Worm (Caenorhabditis elegans) whole organism, young adult: ENCODE results near the gene C10A4.6.

Experiments used
- F55B11.4 ChIP-seq: sonication (generic microtip); optimal IDR thresholded peaks from 2 replicates; lab custom pipeline; 2016; ENCODE audit warnings: missing compliant biosample characterization, missing genetic modification characterization, borderline replicate concordance; ENCODE audit not compliant: insufficient read depth
- F57A8.1 ChIP-seq: fragments of 200-800 bp; sonication (Bioruptor generic); optimal IDR thresholded peaks from 2 replicates; lab custom pipeline; 2018; ENCODE audit warnings: mild to moderate bottlenecking, missing genetic modification characterization, moderate library complexity, missing compliant biosample characterization
- K11D2.4 ChIP-seq: fragments of 200-800 bp; sonication (Bioruptor generic); IDR thresholded peaks from 2 replicates; pipeline ENCODE4 v1.3.6; 2022; ENCODE audit warnings: missing genetic modification reagents, missing genetic modification characterization, missing compliant biosample characterization
- K12H6.12 ChIP-seq: fragments of 200-800 bp; sonication (Bioruptor generic); optimal IDR thresholded peaks from 2 replicates; lab custom pipeline; 2018; ENCODE audit warnings: mild to moderate bottlenecking, missing genetic modification characterization, missing compliant biosample characterization
- aptf-3 ChIP-seq: fragments of 200-800 bp; sonication (Bioruptor generic); IDR thresholded peaks from 2 replicates; pipeline ENCODE4 v1.3.6; 2022; ENCODE audit warnings: missing genetic modification characterization, missing compliant biosample characterization
- atf-7 ChIP-seq: sonication (generic microtip); optimal IDR thresholded peaks from 2 replicates; lab custom pipeline; 2017; ENCODE audit warnings: mild to moderate bottlenecking, missing genetic modification characterization, missing compliant biosample characterization
- athp-1 ChIP-seq: sonication (generic microtip); optimal IDR thresholded peaks from 2 replicates; lab custom pipeline; 2017; ENCODE audit warnings: mild to moderate bottlenecking, missing genetic modification characterization, missing compliant biosample characterization
- attf-3 ChIP-seq: fragments of 200-800 bp; sonication (Bioruptor generic); conservative IDR thresholded peaks from 2 replicates; pipeline ENCODE4 v1.3.6; 2022; ENCODE audit warnings: missing genetic modification reagents, missing genetic modification characterization, missing compliant biosample characterization
- bed-1 ChIP-seq: fragments of 200-800 bp; sonication (Bioruptor generic); IDR thresholded peaks from 2 replicates; pipeline ENCODE4 v1.3.6; 2022; ENCODE audit warnings: missing genetic modification reagents, missing genetic modification characterization, missing compliant biosample characterization
- ccch-3 ChIP-seq: fragments of 200-800 bp; sonication (Bioruptor generic); optimal IDR thresholded peaks from 2 replicates; lab custom pipeline; 2018; ENCODE audit warnings: mild to moderate bottlenecking, missing genetic modification characterization, missing compliant biosample characterization
- cebp-2 ChIP-seq: fragments of 200-800 bp; sonication (Bioruptor generic); IDR thresholded peaks from 2 replicates; pipeline ENCODE4 v1.3.6; 2022; ENCODE audit warnings: missing genetic modification characterization, missing compliant biosample characterization
- ceh-79 ChIP-seq: sonication (generic microtip); optimal IDR thresholded peaks from 2 replicates; lab custom pipeline; 2017; ENCODE audit warnings: mild to moderate bottlenecking, missing genetic modification characterization, missing compliant biosample characterization
- die-1 ChIP-seq: sonication (generic microtip); optimal IDR thresholded peaks from 2 replicates; lab custom pipeline; 2016; ENCODE audit warnings: missing genotype, mild to moderate bottlenecking, missing genetic modification characterization, missing compliant biosample characterization
- egl-18 ChIP-seq: fragments of 200-800 bp; sonication (Bioruptor generic); IDR thresholded peaks from 2 replicates; pipeline ENCODE4 v1.3.6; 2022; ENCODE audit warnings: missing genetic modification reagents, missing genetic modification characterization, missing compliant biosample characterization
- egl-44 ChIP-seq: fragments of 200-800 bp; sonication (Bioruptor generic); IDR thresholded peaks from 2 replicates; pipeline ENCODE4 v1.3.6; 2022; ENCODE audit warnings: missing genetic modification reagents, missing genetic modification characterization, missing compliant biosample characterization
- egrh-3 ChIP-seq: fragments of 200-800 bp; sonication (Bioruptor generic); IDR thresholded peaks from 2 replicates; pipeline ENCODE4 v1.3.6; 2022; ENCODE audit warnings: missing genetic modification reagents, missing genetic modification characterization, missing compliant biosample characterization
- ekl-4 ChIP-seq: fragments of 200-800 bp; sonication (Bioruptor generic); IDR thresholded peaks from 2 replicates; pipeline ENCODE4 v1.3.6; 2022; ENCODE audit warnings: missing genetic modification reagents, missing genetic modification characterization, missing compliant biosample characterization
- ets-4 ChIP-seq: fragments of 200-800 bp; sonication (Bioruptor generic); optimal IDR thresholded peaks from 2 replicates; lab custom pipeline; 2018; ENCODE audit warnings: mild to moderate bottlenecking, missing genetic modification characterization, missing compliant biosample characterization
- gei-17 ChIP-seq: fragments of 200-800 bp; sonication (Bioruptor generic); optimal IDR thresholded peaks from 2 replicates; lab custom pipeline; 2018; ENCODE audit warnings: mild to moderate bottlenecking, missing genetic modification characterization, missing compliant biosample characterization
- hmg-20 ChIP-seq: fragments of 200-800 bp; sonication (Bioruptor generic); IDR thresholded peaks from 2 replicates; pipeline ENCODE4 v1.3.6; 2022; ENCODE audit warnings: missing genetic modification reagents, missing genetic modification characterization, missing compliant biosample characterization
- hrde-1 ChIP-seq: sonication (generic microtip); optimal IDR thresholded peaks from 2 replicates; lab custom pipeline; 2016; ENCODE audit warnings: missing genetic modification characterization, mild to moderate bottlenecking, missing compliant biosample characterization, moderate library complexity, missing genotype, missing genetic modification reagents, borderline replicate concordance
- lin-26 ChIP-seq: fragments of 200-800 bp; sonication (Bioruptor generic); IDR thresholded peaks from 2 replicates; pipeline ENCODE4 v1.3.6; 2022; ENCODE audit warnings: missing genetic modification reagents, missing genetic modification characterization, missing compliant biosample characterization
- lin-35 ChIP-seq, 3 experiments: fragments of 150-350 bp in 2 of 3; sonication (generic microtip) in 1 of 3; optimal IDR thresholded peaks; 2 replicates each; lab custom pipeline; 2014 to 2018; ENCODE audit warnings: missing biosample characterization in 3 of 3, missing genetic modification characterization in 3 of 3, missing genetic modification reagents in 3 of 3
- lin-40 ChIP-seq: sonication (generic microtip); optimal IDR thresholded peaks from 2 replicates; lab custom pipeline; 2016; ENCODE audit warnings: missing genetic modification characterization, mild to moderate bottlenecking, missing compliant biosample characterization, missing genotype, missing genetic modification reagents
- lsy-27 ChIP-seq: sonication (generic microtip); optimal IDR thresholded peaks from 2 replicates; lab custom pipeline; 2017; ENCODE audit warnings: missing genetic modification characterization, mild to moderate bottlenecking, missing compliant biosample characterization, antibody characterized with exemption, missing genotype, borderline replicate concordance; ENCODE audit not compliant: insufficient read depth
- madf-10 ChIP-seq: sonication (generic microtip); optimal IDR thresholded peaks from 2 replicates; lab custom pipeline; 2016; ENCODE audit warnings: mild to moderate bottlenecking, missing genetic modification characterization, missing compliant biosample characterization
- madf-8 ChIP-seq: fragments of 200-800 bp; sonication (Bioruptor generic); conservative IDR thresholded peaks from 2 replicates; pipeline ENCODE4 v1.3.6; 2022; ENCODE audit warnings: missing genetic modification reagents, missing genetic modification characterization, missing compliant biosample characterization
- mel-28 ChIP-seq: sonication (generic microtip); optimal IDR thresholded peaks from 2 replicates; lab custom pipeline; 2016; ENCODE audit warnings: borderline replicate concordance, mild to moderate bottlenecking, missing genetic modification characterization, missing compliant biosample characterization
- nhr-120 ChIP-seq: fragments of 200-800 bp; sonication (Bioruptor generic); IDR thresholded peaks from 2 replicates; pipeline ENCODE4 v1.3.6; 2022; ENCODE audit warnings: missing genetic modification characterization, missing compliant biosample characterization
- nhr-80 ChIP-seq: sonication (generic microtip); optimal IDR thresholded peaks from 2 replicates; lab custom pipeline; 2016; ENCODE audit warnings: missing genetic modification characterization, missing compliant biosample characterization
- nhr-90 ChIP-seq: sonication (generic microtip); optimal IDR thresholded peaks from 2 replicates; lab custom pipeline; 2016; ENCODE audit warnings: missing genotype, mild to moderate bottlenecking, missing genetic modification characterization, missing compliant biosample characterization
- rcor-1 ChIP-seq: fragments of 200-800 bp; sonication (Bioruptor generic); IDR thresholded peaks from 2 replicates; pipeline ENCODE4 v1.3.6; 2022; ENCODE audit warnings: missing genetic modification reagents, missing genetic modification characterization, missing compliant biosample characterization
- sea-2 ChIP-seq: fragments of 200-800 bp; sonication (Bioruptor generic); IDR thresholded peaks from 2 replicates; pipeline ENCODE4 v1.3.6; 2022; ENCODE audit warnings: missing genetic modification characterization, missing compliant biosample characterization
- snpc-1.3 ChIP-seq: sonication (generic microtip); optimal IDR thresholded peaks from 2 replicates; lab custom pipeline; 2017; ENCODE audit warnings: missing genetic modification characterization, mild to moderate bottlenecking, missing compliant biosample characterization, antibody characterized with exemption, moderate library complexity, missing genotype, missing genetic modification reagents; ENCODE audit not compliant: insufficient read depth
- sptf-2 ChIP-seq: fragments of 200-800 bp; sonication (Bioruptor generic); optimal IDR thresholded peaks from 2 replicates; lab custom pipeline; 2018; ENCODE audit warnings: mild to moderate bottlenecking, missing genetic modification characterization, missing compliant biosample characterization
- zim-3 ChIP-seq: sonication (generic microtip); optimal IDR thresholded peaks from 2 replicates; lab custom pipeline; 2017; ENCODE audit warnings: mild to moderate bottlenecking, missing genetic modification characterization, moderate library complexity, missing compliant biosample characterization
- ztf-28 ChIP-seq: fragments of 200-800 bp; sonication (Bioruptor generic); IDR thresholded peaks from 2 replicates; pipeline ENCODE4 v1.3.6; 2022; ENCODE audit warnings: missing genetic modification reagents, missing genetic modification characterization, missing compliant biosample characterization
- ztf-3 ChIP-seq: fragments of 200-800 bp; sonication (Bioruptor generic); optimal IDR thresholded peaks from 2 replicates; lab custom pipeline; 2018; ENCODE audit warnings: mild to moderate bottlenecking, missing genetic modification characterization, missing compliant biosample characterization
- ztf-6 ChIP-seq: fragments of 200-800 bp; sonication (Bioruptor generic); IDR thresholded peaks from 2 replicates; pipeline ENCODE4 v1.3.6; 2022; ENCODE audit warnings: missing genetic modification reagents, missing genetic modification characterization, missing compliant biosample characterization

The C10A4.6 gene

ce11 chrX:7400788-7401187 lies 10.4 kb downstream of the C10A4.6 start, which contains the start of gene C10A4.4:
Gene C10A4.4, plus strand, starts transcription at chrX:7401088.
- no peak for TF ChIP-seq ztf-3
- no peak for TF ChIP-seq athp-1 (tag; lab: Kevin White, UChicago)
- TF ChIP-seq egl-18 (GFP tag; lab: Robert Waterston, UW), result no peak
- TF ChIP-seq egrh-3 (GFP tag; lab: Robert Waterston, UW), result no peak
- no peak for TF ChIP-seq ccch-3 (GFP tag; lab: Kevin White, UChicago)
- no peak for TF ChIP-seq atf-7 (tag; lab: Kevin White, UChicago)
- no peak for TF ChIP-seq madf-10
- TF ChIP-seq lsy-27 (tag; lab: Kevin White, UChicago), result no peak
- no peak for TF ChIP-seq ets-4
- no peak for TF ChIP-seq ztf-6 (GFP tag; lab: Robert Waterston, UW)
- no peak for TF ChIP-seq snpc-1.3 (tag; lab: Kevin White, UChicago)
- no peak for TF ChIP-seq K12H6.12 (tag; lab: Kevin White, UChicago)
- TF ChIP-seq F55B11.4 (tag; lab: Kevin White, UChicago), result no peak
- no peak for TF ChIP-seq hmg-20
- TF ChIP-seq ceh-79 (tag; lab: Kevin White, UChicago), result no peak
- no peak for TF ChIP-seq gei-17 (GFP tag; lab: Kevin White, UChicago)
- TF ChIP-seq zim-3 (tag; lab: Kevin White, UChicago), result no peak
- no peak for TF ChIP-seq aptf-3
- TF ChIP-seq madf-8, result no peak

- TF ChIP-seq sea-2 (GFP tag; lab: Robert Waterston, UW) (no peak), sptf-2 (GFP tag; lab: Kevin White, UChicago) (no peak), attf-3 (GFP tag; lab: Robert Waterston, UW) (no peak), hrde-1 (tag; lab: Kevin White, UChicago) (no peak), lin-26 (GFP tag; lab: Robert Waterston, UW) (no peak), K11D2.4 (GFP tag; lab: Robert Waterston, UW) (no peak)
- TF ChIP-seq, all 124 proteins: peak for 0
Observed at ce11 chrX:7404551-7404950, 14.2 kb downstream of the C10A4.6 start.

- TF ChIP-seq sea-2 (GFP tag; lab: Robert Waterston, UW) (no peak), rcor-1 (GFP tag; lab: Robert Waterston, UW) (no peak), bed-1 (GFP tag; lab: Robert Waterston, UW) (no peak), die-1 (tag; lab: Kevin White, UChicago) (no peak), F55B11.4 (tag; lab: Kevin White, UChicago) (no peak), nhr-80 (tag; lab: Kevin White, UChicago) (no peak), lin-35 (GFP tag; optimal IDR thresholded peaks at IDR 0.05; lab: Kevin White, UChicago) (no peak), cebp-2 (GFP tag; lab: Robert Waterston, UW) (no peak), lin-40 (no peak)
Observed at ce11 chrX:7405393-7405792, 15.0 kb downstream of the C10A4.6 start, which contains the start of gene C10A4.3. Gene C10A4.3, plus strand, starts transcription at chrX:7405693.

- TF ChIP-seq madf-8, result no peak
- no peak for TF ChIP-seq ztf-6 (GFP tag; lab: Robert Waterston, UW)
- TF ChIP-seq mel-28 (tag; lab: Kevin White, UChicago), result no peak
- TF ChIP-seq nhr-120, result no peak
- no peak for TF ChIP-seq F57A8.1
- TF ChIP-seq egl-44 (GFP tag; lab: Robert Waterston, UW), result no peak
- no peak for TF ChIP-seq ztf-28 (GFP tag; lab: Robert Waterston, UW)
- no peak for TF ChIP-seq nhr-90 (tag; lab: Kevin White, UChicago)
- TF ChIP-seq ekl-4, result no peak
- no peak for TF ChIP-seq lsy-27 (tag; lab: Kevin White, UChicago)
Observed at ce11 chrX:7407749-7408148, 17.4 kb downstream of the C10A4.6 start.
